Worm (Caenorhabditis elegans) whole organism, L4/young adult: ENCODE data around the gene sre-47.
"Not testable (repeated sequence)": the region's sequence is repeated elsewhere in the genome, so short reads cannot be mapped to it uniquely, and the experiment has no call there.

Experiments
- W03F9.2 ChIP-seq: fragments of 150-350 bp; optimal IDR thresholded peaks from 2 replicates; lab custom pipeline; 2014; ENCODE audit warnings: missing biosample characterization, missing genetic modification characterization
- dao-5 ChIP-seq: sonication (generic microtip); optimal IDR thresholded peaks from 2 replicates; lab custom pipeline; 2016; ENCODE audit warnings: missing genotype, missing genetic modification characterization, moderate library complexity, missing compliant biosample characterization
- him-1 ChIP-seq: sonication (generic microtip); optimal IDR thresholded peaks from 2 replicates; lab custom pipeline; 2016; ENCODE audit warnings: missing genotype, missing genetic modification reagents, missing genetic modification characterization, missing compliant biosample characterization

sre-47 gene

DNA sequence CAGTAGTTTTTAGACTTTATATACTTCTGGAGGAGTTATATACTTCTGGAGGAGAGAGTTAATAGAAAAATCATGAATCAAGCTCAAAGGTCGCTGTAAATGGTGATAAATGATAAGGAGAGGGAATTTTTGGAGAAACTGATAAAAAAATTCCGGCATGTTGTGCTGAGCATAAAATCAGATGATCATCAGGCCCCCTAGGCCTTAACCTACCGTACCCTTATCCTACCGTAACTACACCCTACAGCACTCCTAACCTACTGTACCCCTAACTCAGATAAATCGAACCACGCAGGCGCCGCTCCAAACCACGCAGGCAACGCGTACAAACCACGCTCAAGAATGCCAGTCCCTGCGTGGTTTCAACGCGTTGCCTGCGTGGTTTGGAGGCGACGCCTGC is 15.6 kb upstream of the sre-47 start, which contains the start of gene F01D5.3:
TSS of gene F01D5.3 (minus strand) at position 101 of the 400 bp plus-strand sequence.
- TF ChIP-seq dao-5 (tag; lab: Kevin White, UChicago); him-1; W03F9.2 (tag; lab: Kevin White, UChicago): not testable (repeated sequence)

DNA sequence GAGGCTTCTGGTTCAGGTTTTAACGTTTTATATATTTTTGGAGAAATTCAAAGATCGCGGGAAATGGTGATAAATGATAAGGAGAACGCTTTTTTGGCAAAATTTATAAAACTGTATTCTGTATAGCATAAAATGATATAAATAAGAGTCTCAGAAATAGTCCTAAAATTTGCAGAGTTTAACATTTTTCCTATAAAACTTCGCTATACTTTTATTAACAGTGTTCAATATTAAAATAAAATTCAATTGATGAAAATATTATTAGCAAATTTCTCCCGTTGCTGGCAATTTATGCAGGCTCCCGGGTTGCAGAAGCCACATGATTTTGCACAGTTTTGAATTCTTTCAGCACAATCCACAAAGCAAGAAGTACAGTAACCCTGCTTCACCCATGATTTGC is 14.5 kb upstream of the sre-47 start, which contains the start of gene F01D5.2:
TSS of gene F01D5.2 (minus strand) at position 101 of the 400 bp plus-strand sequence.
- TF ChIP-seq W03F9.2 (tag; lab: Kevin White, UChicago) (no peak), dao-5 (tag; lab: Kevin White, UChicago) (no peak)

DNA sequence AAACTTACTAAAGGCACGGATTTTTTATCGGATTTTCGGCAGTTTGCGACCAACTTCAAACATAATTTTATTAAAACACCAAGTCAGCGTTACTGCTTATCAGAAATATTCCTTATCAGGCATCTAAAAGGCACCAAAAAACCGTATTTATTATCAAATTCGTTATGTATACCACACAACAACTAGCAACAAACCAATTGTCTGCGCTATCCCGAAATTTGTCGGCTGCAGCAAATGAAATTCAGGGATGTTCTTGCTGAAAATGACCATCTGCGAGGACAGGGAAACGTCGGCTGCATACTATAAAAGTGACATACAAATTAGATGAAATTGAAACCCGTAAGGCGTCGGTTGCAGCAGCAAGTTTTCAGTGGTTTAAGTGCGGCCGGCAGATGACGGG is 13.5 kb upstream of the sre-47 start:
- TF ChIP-seq W03F9.2 (tag; lab: Kevin White, UChicago), result no peak
- TF ChIP-seq dao-5 (tag; lab: Kevin White, UChicago), result no peak
- TF ChIP-seq him-1, result no peak

DNA sequence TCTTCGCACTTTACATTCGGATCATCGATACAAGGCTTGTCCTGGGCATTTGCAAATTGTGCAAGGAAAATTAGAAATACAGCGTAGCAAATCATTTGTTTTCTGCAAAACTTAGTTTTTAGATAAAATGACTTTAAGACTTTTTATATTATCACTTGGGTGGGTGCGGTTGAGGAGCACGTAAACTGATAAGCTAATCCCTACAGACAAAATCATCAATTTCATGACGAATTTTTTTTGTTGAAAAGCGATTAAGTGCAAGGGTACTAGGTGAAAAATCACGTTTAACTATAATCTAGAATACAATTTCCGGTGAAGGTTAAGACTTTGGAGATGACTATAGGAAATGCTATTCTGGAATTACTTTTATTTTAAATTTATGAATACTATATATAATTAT is 13.0 kb upstream of the sre-47 start, which contains the start of gene F01D5.1:
TSS of gene F01D5.1 (minus strand) at position 105 of the 400 bp plus-strand sequence.
- TF ChIP-seq him-1 (no peak), W03F9.2 (tag; lab: Kevin White, UChicago) (no peak), dao-5 (tag; lab: Kevin White, UChicago) (no peak)

DNA sequence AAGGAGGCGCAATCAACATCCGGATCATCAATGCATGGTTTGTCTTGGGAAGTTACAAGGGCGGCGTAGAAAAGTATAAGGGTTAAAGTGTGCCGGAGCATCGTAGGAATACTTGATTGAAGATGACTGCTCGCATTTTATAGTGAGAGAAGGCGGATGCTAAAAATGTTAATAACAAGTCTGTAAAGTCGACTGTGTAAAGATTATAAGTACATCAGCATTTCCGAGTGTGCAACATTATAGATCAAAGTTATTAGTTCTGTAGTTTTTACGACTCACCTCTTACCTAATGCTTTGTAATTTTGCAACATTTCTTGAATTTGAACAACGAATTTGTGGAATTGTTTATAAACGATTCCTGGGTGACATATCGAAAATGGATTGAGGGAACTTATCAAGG is 10.5 kb upstream of the sre-47 start, which contains the start of gene Y39G8B.7:
TSS of gene Y39G8B.7 (minus strand) at position 101 of the 400 bp plus-strand sequence.
- TF ChIP-seq him-1 (no peak), dao-5 (tag; lab: Kevin White, UChicago) (no peak), W03F9.2 (tag; lab: Kevin White, UChicago) (no peak)

DNA sequence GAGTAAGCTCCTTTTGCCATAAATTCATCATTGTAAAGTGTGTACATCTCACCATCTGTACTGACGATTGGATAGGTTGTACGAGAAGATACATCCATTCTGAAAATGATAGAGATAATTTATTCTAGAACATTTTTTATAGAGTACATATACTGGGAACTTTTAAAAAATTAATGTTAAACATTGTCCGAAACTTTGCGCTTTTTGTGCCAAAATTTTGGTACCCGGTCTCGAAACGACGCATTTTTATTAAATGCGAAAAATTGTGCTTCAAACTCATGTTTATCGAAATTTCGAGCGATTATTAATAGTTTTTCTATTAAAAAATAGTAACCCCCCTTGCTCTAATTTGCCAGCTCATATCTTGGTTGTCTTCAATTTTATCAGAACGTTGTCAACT is 7.3 kb upstream of the sre-47 start, which contains the start of gene Y39G8B.5:
TSS of gene Y39G8B.5 (minus strand) at position 101 of the 400 bp plus-strand sequence.
- no peak for TF ChIP-seq him-1
- no peak for TF ChIP-seq W03F9.2 (tag; lab: Kevin White, UChicago)
- no peak for TF ChIP-seq dao-5 (tag; lab: Kevin White, UChicago)

DNA sequence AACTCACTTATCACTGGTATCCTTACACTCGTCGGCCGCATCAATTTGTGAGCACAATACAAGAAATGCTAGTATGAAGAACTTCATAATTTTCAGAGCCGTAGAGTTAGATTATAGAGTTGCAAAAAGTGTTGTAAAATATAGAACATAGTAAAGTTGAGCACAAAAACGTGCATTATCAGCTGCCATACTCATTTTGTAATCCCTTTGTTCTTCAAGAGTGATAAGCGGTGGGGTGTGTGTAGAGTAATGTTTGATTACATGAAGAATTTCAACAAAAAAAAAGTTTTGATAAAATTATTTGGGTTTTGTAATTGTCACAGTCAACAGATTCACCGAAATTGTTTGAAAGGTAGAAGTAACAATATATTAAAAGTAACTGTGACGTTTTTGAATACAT is 1.5 kb downstream of the sre-47 start, which contains the start of the genes Y39G8B.13 and Y39G8B.10:
TSS of gene Y39G8B.13 (minus strand) at position 125 of the 400 bp plus-strand sequence.
TSS of gene Y39G8B.10 (minus strand) at position 193 of the 400 bp plus-strand sequence.
- TF ChIP-seq dao-5 (tag; lab: Kevin White, UChicago), result no peak
- no peak for TF ChIP-seq him-1
- TF ChIP-seq W03F9.2 (tag; lab: Kevin White, UChicago), result no peak

DNA sequence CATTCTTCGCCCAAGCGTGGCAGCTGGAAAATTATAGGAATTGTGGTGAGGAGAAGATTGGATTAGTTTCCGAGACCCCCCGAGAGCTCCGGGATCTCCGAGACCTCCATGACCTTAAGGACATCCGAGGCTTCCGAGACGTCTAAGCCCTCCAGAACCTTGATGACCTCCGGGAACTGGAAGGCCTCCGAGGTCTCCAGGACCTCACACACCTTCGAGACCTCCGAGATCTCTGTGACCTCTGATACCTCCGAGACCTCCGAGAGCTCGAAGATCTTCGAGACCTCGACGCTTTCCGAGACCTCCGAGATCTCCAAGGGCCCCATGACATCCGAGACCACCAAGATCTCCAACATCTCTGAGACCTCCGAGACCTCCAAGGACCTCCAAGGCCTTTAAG is 2.2 kb downstream of the sre-47 start:
- TF ChIP-seq dao-5 (tag; lab: Kevin White, UChicago) (no peak), him-1 (no peak), W03F9.2 (tag; lab: Kevin White, UChicago) (no peak)

DNA sequence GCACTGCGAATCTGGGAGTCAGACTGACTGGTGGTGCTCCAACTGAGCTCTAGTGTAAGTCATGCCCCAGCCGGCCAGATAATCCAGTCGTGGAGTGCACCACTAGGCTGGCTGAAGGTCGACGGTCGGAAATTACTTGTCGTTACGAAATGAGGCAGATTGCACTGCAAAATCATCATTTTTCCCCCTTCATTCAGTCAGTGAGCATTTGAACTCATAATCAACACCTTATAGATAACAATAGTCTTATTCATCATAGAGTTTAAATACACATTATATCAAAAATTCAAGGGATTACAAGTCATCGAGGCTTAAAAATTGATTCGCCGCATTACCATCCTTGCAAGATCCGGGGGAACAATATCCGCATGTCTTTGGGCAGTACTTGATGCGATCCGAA is 2.6 kb downstream of the sre-47 start:
- TF ChIP-seq W03F9.2 (tag; lab: Kevin White, UChicago), result no peak

DNA sequence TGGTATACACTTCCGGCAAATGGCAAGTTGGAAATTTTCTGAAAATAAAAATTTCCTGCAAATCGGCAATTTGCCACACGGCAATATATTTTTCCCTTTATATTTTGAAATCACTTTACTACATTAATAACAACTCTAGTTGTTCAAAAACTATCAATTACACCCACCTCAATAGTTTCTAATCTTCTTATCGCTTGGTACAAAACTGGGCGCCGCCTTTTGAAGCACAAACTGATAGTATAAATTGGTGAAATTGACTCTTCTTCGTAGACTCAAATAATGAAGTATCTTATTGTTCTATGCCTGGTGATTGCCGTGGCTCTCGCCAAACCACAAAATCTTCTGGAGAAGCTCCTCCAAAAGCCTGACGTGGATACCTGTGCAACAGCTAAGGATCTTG is 3.4 kb downstream of the sre-47 start, which contains the start of gene Y39G8B.9:
TSS of gene Y39G8B.9 (plus strand) at position 269 of the 400 bp plus-strand sequence.
- no peak for TF ChIP-seq him-1
- TF ChIP-seq dao-5 (tag; lab: Kevin White, UChicago), result no peak
- TF ChIP-seq W03F9.2 (tag; lab: Kevin White, UChicago), result no peak

DNA sequence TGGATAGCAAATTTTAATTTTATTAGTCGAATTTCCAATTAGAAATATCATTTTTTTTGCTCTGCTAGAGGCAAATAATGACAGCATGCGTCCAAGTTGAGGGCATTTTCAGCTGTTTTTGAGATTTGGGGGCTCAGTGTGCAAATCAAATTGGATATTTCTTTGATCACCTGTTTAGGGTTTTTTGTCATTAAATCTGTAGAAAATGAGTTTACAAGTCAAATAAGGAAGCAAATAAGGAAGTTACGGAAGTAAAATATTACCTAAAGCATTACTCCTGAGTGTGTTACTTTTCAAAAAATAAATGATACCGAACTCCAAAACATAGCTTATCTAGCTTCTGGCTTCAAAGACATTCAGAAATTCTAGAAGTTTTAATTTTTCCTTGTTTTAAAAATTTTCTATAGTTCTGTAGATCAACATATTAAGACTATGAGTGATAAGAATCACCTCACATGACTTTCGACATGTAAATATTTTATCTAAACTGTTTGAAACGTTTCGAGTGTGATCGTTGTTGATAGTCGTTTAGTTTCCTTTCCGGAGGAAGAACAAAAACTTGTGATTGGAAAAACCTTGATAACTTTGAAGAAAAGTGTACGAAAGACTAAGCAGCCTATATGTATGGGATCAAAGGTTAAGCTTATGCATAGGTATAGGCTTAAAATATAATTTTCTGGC is 4.5 kb downstream of the sre-47 start, which contains the start of gene sre-48:
TSS of gene sre-48 (minus strand) at position 51 of the 681 bp plus-strand sequence.
- no peak for TF ChIP-seq him-1
- TF ChIP-seq W03F9.2 (tag; lab: Kevin White, UChicago), result no peak
- no peak for TF ChIP-seq dao-5 (tag; lab: Kevin White, UChicago)

DNA sequence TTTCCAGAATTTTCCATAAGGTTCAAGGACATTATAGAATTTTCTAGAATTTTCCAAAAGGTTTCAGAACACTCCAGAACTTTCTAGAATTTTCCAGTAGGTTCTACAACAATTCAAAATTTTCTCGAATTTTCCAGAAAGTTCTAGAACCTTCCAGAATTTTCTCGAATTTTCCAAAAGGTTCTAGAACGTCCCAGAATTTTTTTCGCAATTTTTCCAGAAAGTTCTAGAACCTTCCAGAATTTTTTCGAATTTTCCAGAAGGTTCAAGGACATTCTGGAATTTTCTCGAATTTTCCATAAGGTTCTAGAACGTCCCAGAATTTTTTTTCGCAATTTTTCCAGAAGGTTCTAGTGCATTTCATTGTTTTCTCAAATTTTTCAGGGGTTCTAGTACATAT is 6.8 kb downstream of the sre-47 start:
- TF ChIP-seq dao-5 (tag; lab: Kevin White, UChicago) (no peak), W03F9.2 (tag; lab: Kevin White, UChicago) (no peak), him-1 (no peak)

DNA sequence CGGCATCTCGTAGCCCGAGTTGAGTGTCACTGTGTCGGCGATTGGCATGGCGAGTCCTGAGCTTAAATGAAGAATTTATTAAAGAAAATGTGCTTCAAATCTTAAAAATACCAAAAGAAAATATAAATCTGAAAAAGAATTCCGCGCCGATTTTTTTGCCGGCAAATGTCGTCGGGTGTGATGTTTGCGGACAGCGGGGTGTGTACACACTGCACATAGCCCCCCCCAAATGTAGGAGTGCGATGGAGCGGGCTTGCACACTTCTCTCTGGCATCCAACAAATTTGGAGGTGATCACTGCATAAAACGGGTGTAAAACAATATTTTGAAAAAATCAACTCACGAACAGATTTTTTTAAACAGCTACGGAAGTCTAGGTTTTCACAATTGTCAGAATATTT is 8.3 kb downstream of the sre-47 start, which contains the start of gene Y39G8B.2:
TSS of gene Y39G8B.2 (minus strand) at position 61 of the 400 bp plus-strand sequence.
- TF ChIP-seq him-1, result no peak
- no peak for TF ChIP-seq W03F9.2 (tag; lab: Kevin White, UChicago)
- TF ChIP-seq dao-5 (tag; lab: Kevin White, UChicago), result no peak

DNA sequence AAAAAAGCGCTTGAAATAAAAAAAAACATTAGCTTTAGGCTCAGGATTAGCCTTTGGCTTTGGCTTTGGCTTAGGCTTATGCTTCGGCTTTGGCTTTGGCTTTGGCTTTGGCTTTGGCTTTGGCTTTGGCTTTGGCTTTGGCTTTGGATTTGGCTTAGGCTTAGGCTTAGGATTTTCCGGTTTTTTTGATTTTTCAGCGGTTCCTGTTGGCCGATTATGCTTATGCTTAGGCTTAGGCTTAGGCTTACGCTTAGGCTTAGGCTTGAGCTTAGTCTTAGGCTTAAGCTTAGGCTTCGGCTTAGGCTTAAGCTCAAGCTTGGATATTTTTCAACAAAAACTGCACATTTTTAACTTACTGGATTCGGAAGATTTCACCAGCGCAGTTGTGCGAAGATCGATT is 10.3 kb downstream of the sre-47 start:
- TF ChIP-seq him-1 (no peak), W03F9.2 (tag; lab: Kevin White, UChicago) (no peak), dao-5 (tag; lab: Kevin White, UChicago) (no peak)
